Fruit fly (Drosophila melanogaster) whole organism, adult: ENCODE measurements around the gene CG7601.

Experiments
- cnc ChIP-seq, 2 experiments: fragments of >200 bp; optimal IDR thresholded peaks; 2 replicates each; lab custom pipeline; 2017
- kay ChIP-seq: fragments of 200-800 bp; sonication (Bioruptor generic); peaks from one replicate; lab custom pipeline; 2016; ENCODE audit warnings: missing biosample characterization, missing genetic modification characterization, borderline replicate concordance
- toe ChIP-seq: fragments of 200-800 bp; sonication (Bioruptor generic); optimal IDR thresholded peaks from 2 replicates; lab custom pipeline; 2016; ENCODE audit warnings: missing biosample characterization, missing genetic modification characterization

DNA sequence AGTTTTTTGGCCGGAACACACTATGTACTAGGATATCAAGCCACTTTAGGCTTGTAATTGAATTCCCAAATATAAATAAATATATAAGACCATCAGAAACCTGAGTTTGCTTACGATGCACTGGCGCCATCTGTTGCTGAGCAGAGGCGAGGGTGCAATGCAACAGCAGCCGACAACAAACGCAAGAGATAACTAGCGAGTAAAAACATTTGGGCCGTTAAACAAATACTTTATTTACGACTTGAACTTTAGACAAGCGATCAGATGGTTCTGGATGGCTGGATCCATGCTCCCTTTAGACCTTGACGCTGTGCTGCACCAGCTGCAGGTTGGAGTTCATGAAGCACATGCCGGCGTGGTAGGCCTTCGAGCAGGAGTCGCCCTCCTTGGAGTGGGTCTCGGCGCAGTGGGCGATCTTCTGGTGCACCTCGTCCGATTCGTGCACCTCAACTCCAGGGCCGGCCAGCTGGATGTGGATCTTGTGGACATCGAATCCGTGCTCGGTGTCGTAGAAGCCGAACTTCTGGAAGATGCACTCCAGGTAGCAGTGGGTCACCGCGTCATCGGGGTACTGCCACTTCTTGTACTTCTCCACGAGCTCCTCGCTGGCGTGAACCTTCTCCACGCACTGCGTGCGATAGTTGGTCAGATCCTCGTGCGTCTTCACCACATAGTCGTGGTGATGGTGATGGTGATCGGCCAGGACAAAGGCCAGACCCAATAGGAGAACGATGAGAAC lies 20.3 kb downstream of the CG7601 start:
- TF ChIP-seq toe (GFP tag; lab: Kevin White, UChicago) (no peak), cnc (optimal IDR thresholded peaks at IDR 0.05; lab: Kevin White, UChicago) (no peak), kay (GFP tag; lab: Kevin White, UChicago) (no peak)
